Fruit fly (Drosophila melanogaster): ENCODE measurements around the gene Nelf-A.

Nelf-A gene

dm6 chr3R:21203660-21204499, 19.6 kb upstream of the Nelf-A start (continued):
- TF ChIP-seq H15 (GFP tag; IDR thresholded peaks at IDR 0.05) (no peak), CG3847 (GFP tag; IDR thresholded peaks at IDR 0.05) (no peak), btn (GFP tag; optimal IDR thresholded peaks at IDR 0.05) (no peak), CG6654 (GFP tag; optimal IDR thresholded peaks at IDR 0.05) (no peak), CG5180 (GFP tag; optimal IDR thresholded peaks at IDR 0.05) (peak; percentile 69), bab2 (GFP tag; optimal IDR thresholded peaks at IDR 0.05) (no peak), CG13123 (GFP tag; optimal IDR thresholded peaks at IDR 0.05) (no peak), CHES-1-like (GFP tag; optimal IDR thresholded peaks at IDR 0.05) (no peak), CG1529 (GFP tag; optimal IDR thresholded peaks at IDR 0.05) (peak; percentile 42), crp (GFP tag; optimal IDR thresholded peaks at IDR 0.05) (no peak), CG6254 (GFP tag; optimal IDR thresholded peaks at IDR 0.05) (peak; percentile 64), CG10565 (GFP tag; optimal IDR thresholded peaks at IDR 0.05) (no peak), rib (GFP tag; IDR thresholded peaks at IDR 0.05) (no peak), CG2202 (tag; optimal IDR thresholded peaks at IDR 0.05) (peak; percentile 82), ranshi (GFP tag; IDR thresholded peaks at IDR 0.05) (peak; percentile 38; the same call in 1 of the 2 replicates), CG4617 (GFP tag; optimal IDR thresholded peaks at IDR 0.05; ENCODE audit: borderline replicate concordance) (no peak), crol (GFP tag; IDR thresholded peaks at IDR 0.05) (no peak; the same call in 1 of the 2 replicates), CG15601 (tag; optimal IDR thresholded peaks at IDR 0.05) (peak; percentile 95), toy (GFP tag; IDR thresholded peaks at IDR 0.05) (no peak), lola (GFP tag; optimal IDR thresholded peaks at IDR 0.05) (no peak), CG9609 (GFP tag; optimal IDR thresholded peaks at IDR 0.05) (no peak), CG30431 (GFP tag; optimal IDR thresholded peaks at IDR 0.05) (no peak), CG13296 (GFP tag; optimal IDR thresholded peaks at IDR 0.05) (peak; percentile 61), fd102C (GFP tag; optimal IDR thresholded peaks at IDR 0.05) (no peak), HLHmδ (GFP tag; optimal IDR thresholded peaks at IDR 0.05) (peak; percentile 96), sd (tag; optimal IDR thresholded peaks at IDR 0.05) (peak; percentile 94), pum (GFP tag; optimal IDR thresholded peaks at IDR 0.05) (no peak), Bgb (GFP tag; IDR thresholded peaks at IDR 0.05; ENCODE audit: partially characterized antibody) (no peak; the same call in 1 of the 2 replicates), CG7839 (tag; optimal IDR thresholded peaks at IDR 0.05) (no peak), sens (GFP tag) (no peak), CG18619 (GFP tag; optimal IDR thresholded peaks at IDR 0.05) (no peak), wdn (GFP tag; IDR thresholded peaks at IDR 0.05) (no peak), wek (GFP tag; optimal IDR thresholded peaks at IDR 0.05) (peak; percentile 97), sens-2 (GFP tag; IDR thresholded peaks at IDR 0.05) (peak; percentile 40; the same call in 1 of the 2 replicates), lbe (GFP tag; optimal IDR thresholded peaks at IDR 0.05) (no peak), D (optimal IDR thresholded peaks at IDR 0.05) (no peak), D (GFP tag; optimal IDR thresholded peaks at IDR 0.05) (no peak), CG7963 (GFP tag; IDR thresholded peaks at IDR 0.05; ENCODE audit: partially characterized antibody) (no peak), Doc3 (GFP tag; IDR thresholded peaks at IDR 0.05; ENCODE audit: partially characterized antibody) (no peak), CG9932 (GFP tag; IDR thresholded peaks at IDR 0.05) (no peak), CG32532 (GFP tag; IDR thresholded peaks at IDR 0.05) (no peak), CG12744 (GFP tag; optimal IDR thresholded peaks at IDR 0.05) (no peak), CG10959 (GFP tag; IDR thresholded peaks at IDR 0.05) (no peak), chif (GFP tag; optimal IDR thresholded peaks at IDR 0.05) (no peak), Rx (GFP tag; IDR thresholded peaks at IDR 0.05) (no peak), BEAF-32 (GFP tag; optimal IDR thresholded peaks at IDR 0.05) (no peak), CG17186 (GFP tag; optimal IDR thresholded peaks at IDR 0.05) (no peak), CG14014 (GFP tag; IDR thresholded peaks at IDR 0.05) (peak; percentile 75; the same call in 1 of the 2 replicates), zen (tag; optimal IDR thresholded peaks at IDR 0.05) (no peak)
